Fruit fly (Drosophila melanogaster) whole organism, embryonic: Measurements from ENCODE around the gene siz.
A peak's percentile ranks its signal among the peaks of the same experiment; 100 is the strongest.

Experiments
- Awh ChIP-seq: fragments of 200-800 bp; sonication (Bioruptor generic); IDR thresholded peaks from 2 replicates; pipeline ENCODE4, ENCODE4 v1.3.6; 2022; ENCODE audit warnings: missing biosample characterization, missing genetic modification characterization
- CG1024 ChIP-seq: fragments of 200-800 bp; sonication (Bioruptor generic); IDR thresholded peaks from 2 replicates; pipeline ENCODE4 v1.3.6; 2022; ENCODE audit warnings: missing biosample characterization, missing genetic modification characterization
- CG10321 ChIP-seq: fragments of 200-800 bp; sonication (Bioruptor generic); IDR thresholded peaks from 2 replicates; pipeline ENCODE4 v1.3.6; 2022; ENCODE audit warnings: missing biosample characterization, missing genetic modification characterization
- CG10462 ChIP-seq: fragments of 200-800 bp; sonication (Bioruptor generic); optimal IDR thresholded peaks from 2 replicates; lab custom pipeline; 2016; ENCODE audit warnings: missing biosample characterization, missing genetic modification characterization
- CG10959 ChIP-seq: fragments of 200-800 bp; sonication (Bioruptor generic); IDR thresholded peaks from 2 replicates; pipeline ENCODE4 v1.3.6; 2022; ENCODE audit warnings: missing biosample characterization, missing genetic modification characterization
- CG11456 ChIP-seq: fragments of 200-800 bp; sonication (Bioruptor generic); IDR thresholded peaks from 3 replicates; pipeline ENCODE4 v1.3.6; 2022; ENCODE audit warnings: missing biosample characterization, missing genetic modification characterization
- CG11723 ChIP-seq: fragments of 200-800 bp; sonication (Bioruptor generic); optimal IDR thresholded peaks from 2 replicates; lab custom pipeline; 2017; ENCODE audit warnings: missing biosample characterization, mild to moderate bottlenecking, missing genetic modification characterization
- CG12104 ChIP-seq: fragments of 200-800 bp; sonication (Bioruptor generic); optimal IDR thresholded peaks from 3 replicates; lab custom pipeline; 2016; ENCODE audit warnings: missing biosample characterization, missing genetic modification characterization
- CG16813 ChIP-seq: fragments of 200-800 bp; sonication (Bioruptor generic); IDR thresholded peaks from 3 replicates; pipeline ENCODE4 v1.3.6; 2022; ENCODE audit warnings: missing biosample characterization, missing genetic modification characterization; ENCODE audit not compliant: partially characterized antibody
- CG16863 ChIP-seq: fragments of 200-800 bp; sonication (Bioruptor generic); optimal IDR thresholded peaks from 3 replicates; lab custom pipeline; 2016; ENCODE audit warnings: missing biosample characterization, missing genetic modification characterization
- CG17802 ChIP-seq: fragments of 200-800 bp; sonication (Bioruptor generic); optimal IDR thresholded peaks from 2 replicates; lab custom pipeline; 2018; ENCODE audit warnings: missing biosample characterization, mild to moderate bottlenecking, missing genetic modification characterization, moderate library complexity
- CG2116 ChIP-seq: fragments of 200-800 bp; sonication (Bioruptor generic); optimal IDR thresholded peaks from 3 replicates; lab custom pipeline; 2018; ENCODE audit warnings: missing biosample characterization, mild to moderate bottlenecking, missing genetic modification characterization
- CG2129 ChIP-seq: fragments of 200-800 bp; sonication (Bioruptor generic); IDR thresholded peaks from 2 replicates; pipeline ENCODE4 v1.3.6; 2022; ENCODE audit warnings: missing biosample characterization, missing genetic modification characterization; ENCODE audit not compliant: partially characterized antibody
- CG2199 ChIP-seq: fragments of 200-800 bp; sonication (Bioruptor generic); IDR thresholded peaks from 3 replicates; pipeline ENCODE4 v1.3.6; 2022; ENCODE audit warnings: missing biosample characterization, missing genetic modification characterization
- CG32772 ChIP-seq: fragments of 200-800 bp; sonication (Bioruptor generic); IDR thresholded peaks from 2 replicates; pipeline ENCODE4 v1.3.6; 2022; ENCODE audit warnings: missing biosample characterization, missing genetic modification characterization
- CG43689 ChIP-seq: fragments of 200-800 bp; sonication (Bioruptor generic); IDR thresholded peaks from 2 replicates; pipeline ENCODE4 v1.3.6; 2022; ENCODE audit warnings: missing biosample characterization, missing genetic modification characterization
- CG4854 ChIP-seq: fragments of 200-800 bp; sonication (Bioruptor generic); optimal IDR thresholded peaks from 2 replicates; lab custom pipeline; 2016; ENCODE audit warnings: missing biosample characterization, missing genetic modification characterization, inconsistent platforms
- CG6272 ChIP-seq: fragments of 200-800 bp; sonication (Bioruptor generic); IDR thresholded peaks from 2 replicates; pipeline ENCODE4 v1.3.6; 2022; ENCODE audit warnings: missing biosample characterization, missing genetic modification characterization
- CG6689 ChIP-seq: fragments of 200-800 bp; sonication (Bioruptor generic); IDR thresholded peaks from 2 replicates; pipeline ENCODE4 v1.3.6; 2022; ENCODE audit warnings: missing biosample characterization, missing genetic modification characterization
- CG7786 ChIP-seq: fragments of 200-800 bp; sonication (Bioruptor generic); optimal IDR thresholded peaks from 2 replicates; lab custom pipeline; 2016; ENCODE audit warnings: missing biosample characterization, missing genetic modification characterization
- CG7963 ChIP-seq: fragments of 200-800 bp; sonication (Bioruptor generic); IDR thresholded peaks from 3 replicates; pipeline ENCODE4 v1.3.6; 2022; ENCODE audit warnings: missing biosample characterization, missing genetic modification characterization; ENCODE audit not compliant: partially characterized antibody
- CG8478 ChIP-seq: fragments of >200 bp; optimal IDR thresholded peaks from 2 replicates; lab custom pipeline; 2018
- CG9437 ChIP-seq: fragments of 200-800 bp; sonication (Bioruptor generic); optimal IDR thresholded peaks from 2 replicates; lab custom pipeline; 2018; ENCODE audit warnings: missing biosample characterization, mild to moderate bottlenecking, missing genetic modification characterization
- Ets97D ChIP-seq: fragments of 200-800 bp; sonication (Bioruptor generic); optimal IDR thresholded peaks from 3 replicates; lab custom pipeline; 2016; ENCODE audit warnings: missing biosample characterization, missing genetic modification characterization
- Hr78 ChIP-seq, 2 experiments: fragments of 200-800 bp in 1 of 2; fragments of >200 bp in 1 of 2; sonication (Bioruptor generic) in 1 of 2; optimal IDR thresholded peaks; 2 replicates each; lab custom pipeline; 2017 to 2019; ENCODE audit warnings: missing biosample characterization in 2 of 2, missing genetic modification characterization in 2 of 2, mild to moderate bottlenecking in 1 of 2, moderate library complexity in 1 of 2
- NFAT ChIP-seq: fragments of 200-800 bp; sonication (Bioruptor generic); IDR thresholded peaks from 2 replicates; pipeline ENCODE4 v1.3.6; 2022; ENCODE audit warnings: missing biosample characterization, missing genetic modification characterization
- NfI ChIP-seq: fragments of 200-800 bp; sonication (Bioruptor generic); optimal IDR thresholded peaks from 3 replicates; lab custom pipeline; 2018; ENCODE audit warnings: missing biosample characterization, mild to moderate bottlenecking, missing genetic modification characterization, moderate library complexity
- Poxn ChIP-seq: fragments of 200-800 bp; sonication (Bioruptor generic); IDR thresholded peaks from 2 replicates; pipeline ENCODE4 v1.3.6; 2022; ENCODE audit warnings: missing biosample characterization, missing genetic modification characterization
- Rfx ChIP-seq: fragments of 200-800 bp; sonication (Bioruptor generic); IDR thresholded peaks from 2 replicates; pipeline ENCODE4 v1.3.6; 2022; ENCODE audit warnings: missing biosample characterization, missing genetic modification characterization
- ara ChIP-seq: fragments of 200-800 bp; sonication (Bioruptor generic); IDR thresholded peaks from 2 replicates; pipeline ENCODE4 v1.3.6; 2022; ENCODE audit warnings: missing biosample characterization, missing genetic modification characterization
- cas ChIP-seq: fragments of 200-800 bp; sonication (Bioruptor generic); IDR thresholded peaks from 2 replicates; pipeline ENCODE4 v1.3.6; 2022; ENCODE audit warnings: missing biosample characterization, missing genetic modification characterization
- corto ChIP-seq: fragments of 200-800 bp; sonication (Bioruptor generic); optimal IDR thresholded peaks from 2 replicates; lab custom pipeline; 2016; ENCODE audit warnings: missing biosample characterization, mild to moderate bottlenecking, missing genetic modification characterization, moderate library complexity
- crol ChIP-seq: fragments of 200-800 bp; sonication (Bioruptor generic); IDR thresholded peaks from 2 replicates; pipeline ENCODE4 v1.3.6; 2022; ENCODE audit warnings: missing biosample characterization, missing genetic modification characterization
- fd64A ChIP-seq: fragments of 200-800 bp; sonication (Bioruptor generic); optimal IDR thresholded peaks from 3 replicates; lab custom pipeline; 2018; ENCODE audit warnings: missing biosample characterization, mild to moderate bottlenecking, missing genetic modification characterization
- fd96Cb ChIP-seq: fragments of 200-800 bp; sonication (Bioruptor generic); optimal IDR thresholded peaks from 2 replicates; lab custom pipeline; 2018; ENCODE audit warnings: missing biosample characterization, mild to moderate bottlenecking, missing genetic modification characterization, moderate library complexity
- gt ChIP-seq: fragments of 200-800 bp; sonication (Bioruptor generic); IDR thresholded peaks from 2 replicates; pipeline ENCODE4 v1.3.6; 2022; ENCODE audit warnings: missing biosample characterization, missing genetic modification characterization
- her ChIP-seq: fragments of 200-800 bp; sonication (Bioruptor generic); optimal IDR thresholded peaks from 2 replicates; lab custom pipeline; 2016; ENCODE audit warnings: missing biosample characterization, missing genetic modification characterization
- kah ChIP-seq: fragments of 200-800 bp; sonication (Bioruptor generic); optimal IDR thresholded peaks from 2 replicates; lab custom pipeline; 2018; ENCODE audit warnings: missing biosample characterization, mild to moderate bottlenecking, missing genetic modification characterization
- ken ChIP-seq: fragments of 200-800 bp; sonication (Bioruptor generic); IDR thresholded peaks from 3 replicates; pipeline ENCODE4 v1.3.6; 2022; ENCODE audit warnings: missing biosample characterization, missing genetic modification characterization
- lov ChIP-seq, 2 experiments: fragments of 200-800 bp in 1 of 2; fragments of >200 bp in 1 of 2; sonication (Bioruptor generic) in 1 of 2; IDR thresholded peaks in 1 of 2; optimal IDR thresholded peaks in 1 of 2; 2 replicates in 1 of 2; 3 replicates in 1 of 2; pipeline versions ENCODE4 v1.3.6 to Lab custom; 2017 to 2022; ENCODE audit warnings: missing biosample characterization in 1 of 2, missing genetic modification characterization in 1 of 2
- nau ChIP-seq: fragments of 200-800 bp; sonication (Bioruptor generic); optimal IDR thresholded peaks from 3 replicates; lab custom pipeline; 2017; ENCODE audit warnings: missing biosample characterization, mild to moderate bottlenecking, missing genetic modification characterization, missing genetic modification reagents
- pb ChIP-seq: fragments of 200-800 bp; sonication (Bioruptor generic); optimal IDR thresholded peaks from 3 replicates; lab custom pipeline; 2016; ENCODE audit warnings: missing biosample characterization, missing genetic modification characterization
- pzg ChIP-seq: fragments of 200-800 bp; sonication (Bioruptor generic); optimal IDR thresholded peaks from 3 replicates; lab custom pipeline; 2018; ENCODE audit warnings: missing biosample characterization, mild to moderate bottlenecking, missing genetic modification characterization, moderate library complexity
- ro ChIP-seq: fragments of 200-800 bp; sonication (Bioruptor generic); IDR thresholded peaks from 2 replicates; pipeline ENCODE4 v1.3.6; 2022; ENCODE audit warnings: missing biosample characterization, missing genetic modification characterization
- slou ChIP-seq: fragments of 200-800 bp; sonication (Bioruptor generic); optimal IDR thresholded peaks from 3 replicates; lab custom pipeline; 2016; ENCODE audit warnings: missing biosample characterization, missing genetic modification characterization
- slp2 ChIP-seq: fragments of 200-800 bp; sonication (Bioruptor generic); optimal IDR thresholded peaks from 2 replicates; lab custom pipeline; 2016; ENCODE audit warnings: missing biosample characterization, missing genetic modification characterization
- sqz ChIP-seq: fragments of 200-800 bp; sonication (Bioruptor generic); optimal IDR thresholded peaks from 3 replicates; lab custom pipeline; 2018; ENCODE audit warnings: missing biosample characterization, mild to moderate bottlenecking, missing genetic modification characterization
- stwl ChIP-seq: fragments of 200-800 bp; sonication (Bioruptor generic); optimal IDR thresholded peaks from 3 replicates; lab custom pipeline; 2018; ENCODE audit warnings: missing biosample characterization, mild to moderate bottlenecking, missing genetic modification characterization, moderate library complexity
- tio ChIP-seq: fragments of 200-800 bp; sonication (Bioruptor generic); optimal IDR thresholded peaks from 2 replicates; lab custom pipeline; 2017; ENCODE audit warnings: missing biosample characterization, missing genetic modification characterization, inconsistent platforms
- tll ChIP-seq, 2 experiments: fragments of 200-800 bp in 1 of 2; fragments of >200 bp in 1 of 2; sonication (Bioruptor generic) in 1 of 2; optimal IDR thresholded peaks; 2 replicates each; lab custom pipeline; 2017 to 2019; ENCODE audit warnings: missing biosample characterization in 2 of 2, missing genetic modification characterization in 2 of 2, mild to moderate bottlenecking in 1 of 2, moderate library complexity in 1 of 2

Gene siz

dm6 chr3L:21009405-21010120 lies 24.8 kb upstream of the siz start (continued):
- TF ChIP-seq CG1024 (no peak), stwl (tag; lab: Kevin White, UChicago) (no peak), NFAT (no peak), CG7963 (GFP tag; lab: Robert Waterston, UW) (no peak), ara (GFP tag; lab: Robert Waterston, UW) (peak; percentile 50), CG16863 (GFP tag; lab: Kevin White, UChicago) (peak; percentile 58), NfI (GFP tag; lab: Kevin White, UChicago) (peak; percentile 19), lov (optimal IDR thresholded peaks at IDR 0.05; lab: Kevin White, UChicago) (no peak), lov (GFP tag; IDR thresholded peaks at IDR 0.05; lab: Robert Waterston, UW) (0 out of 3 replicates have a peak, but pooled peaks have one; percentile 55), ken (GFP tag; lab: Robert Waterston, UW) (peak; percentile 55; the same call in 1 of the 3 replicates), Ets97D (GFP tag; lab: Kevin White, UChicago) (no peak), Poxn (no peak), CG4854 (GFP tag; lab: Kevin White, UChicago) (peak; percentile 19), CG10959 (no peak), slou (no peak), CG9437 (GFP tag; lab: Kevin White, UChicago) (peak; percentile 4), Rfx (GFP tag; lab: Robert Waterston, UW) (peak; percentile 68), slp2 (GFP tag; lab: Kevin White, UChicago) (peak; percentile 15), CG6272 (no peak), CG8478 (lab: Kevin White, UChicago) (no peak), CG2129 (no peak), CG2116 (peak; percentile 20), CG2199 (GFP tag; lab: Robert Waterston, UW) (no peak), her (peak; percentile 49), pb (GFP tag; lab: Kevin White, UChicago) (no peak), sqz (peak; percentile 56), CG10462 (GFP tag; lab: Kevin White, UChicago) (no peak), fd64A (GFP tag; lab: Kevin White, UChicago) (peak; percentile 22), CG11456 (GFP tag; lab: Robert Waterston, UW) (no peak), CG16813 (no peak), CG10321 (GFP tag; lab: Robert Waterston, UW) (no peak), CG32772 (peak; percentile 51; the same call in 1 of the 2 replicates), Awh (peak; percentile 70), kah (GFP tag; lab: Kevin White, UChicago) (peak; percentile 47), CG6689 (peak; percentile 73), tll (GFP tag; optimal IDR thresholded peaks at IDR 0.05; lab: Kevin White, UChicago) (no peak), corto (peak; percentile 57), gt (GFP tag; lab: Robert Waterston, UW) (no peak), CG12104 (GFP tag; lab: Kevin White, UChicago) (peak; percentile 26), CG7786 (GFP tag; lab: Kevin White, UChicago) (peak; percentile 45), fd96Cb (no peak), crol (GFP tag; lab: Robert Waterston, UW) (no peak), cas (GFP tag; lab: Robert Waterston, UW) (no peak), CG11723 (GFP tag; lab: Kevin White, UChicago) (no peak), nau (GFP tag; lab: Kevin White, UChicago) (peak; percentile 30), CG43689 (GFP tag; lab: Robert Waterston, UW) (no peak), tio (GFP tag; lab: Kevin White, UChicago) (no peak), pzg (GFP tag; lab: Kevin White, UChicago) (no peak), ro (GFP tag; lab: Robert Waterston, UW) (no peak), Hr78 (GFP tag; optimal IDR thresholded peaks at IDR 0.05; lab: Kevin White, UChicago) (no peak), CG17802 (tag; lab: Kevin White, UChicago) (no peak)
